Worm (Caenorhabditis elegans) whole organism, mixed stage, embryonic: ENCODE data around the gene F52C12.6.

Experiments used
- M03D4.4 ChIP-seq: sonication (generic microtip); optimal IDR thresholded peaks from 2 replicates; lab custom pipeline; 2017; ENCODE audit warnings: mild to moderate bottlenecking, missing genetic modification characterization, missing compliant biosample characterization
- bed-3 ChIP-seq: fragments of 200-800 bp; sonication (Bioruptor generic); optimal IDR thresholded peaks from 3 replicates; lab custom pipeline; 2018; ENCODE audit warnings: mild to moderate bottlenecking, missing genetic modification characterization, moderate library complexity, missing compliant biosample characterization
- blmp-1 ChIP-seq: fragments of 150-350 bp; optimal IDR thresholded peaks from 2 replicates; lab custom pipeline; 2014; ENCODE audit warnings: missing biosample characterization, missing genetic modification characterization
- ceh-39 ChIP-seq: fragments of 150-350 bp; optimal IDR thresholded peaks from 2 replicates; lab custom pipeline; 2014; ENCODE audit warnings: missing biosample characterization, missing genetic modification characterization
- ceh-43 ChIP-seq: fragments of 200-800 bp; sonication (Bioruptor generic); optimal IDR thresholded peaks from 2 replicates; lab custom pipeline; 2018; ENCODE audit warnings: mild to moderate bottlenecking, missing genetic modification characterization, moderate library complexity, missing compliant biosample characterization
- ceh-83 ChIP-seq: fragments of 200-800 bp; sonication (Bioruptor generic); optimal IDR thresholded peaks from 2 replicates; lab custom pipeline; 2018; ENCODE audit warnings: mild to moderate bottlenecking, missing genetic modification characterization, missing compliant biosample characterization
- ces-1 ChIP-seq: fragments of 150-350 bp; optimal IDR thresholded peaks from 2 replicates; lab custom pipeline; 2014; ENCODE audit warnings: missing biosample characterization, missing genetic modification reagents, missing genetic modification characterization
- cnd-1 ChIP-seq: fragments of 200-800 bp; sonication (Bioruptor generic); optimal IDR thresholded peaks from 2 replicates; lab custom pipeline; 2018; ENCODE audit warnings: mild to moderate bottlenecking, missing genetic modification characterization, missing compliant biosample characterization
- elt-1 ChIP-seq: sonication (generic microtip); optimal IDR thresholded peaks from 2 replicates; lab custom pipeline; 2017; ENCODE audit warnings: missing genetic modification characterization, mild to moderate bottlenecking, missing compliant biosample characterization, antibody characterized with exemption, moderate library complexity, borderline replicate concordance; ENCODE audit not compliant: insufficient read depth
- elt-3 ChIP-seq: fragments of 150-350 bp; optimal IDR thresholded peaks from 2 replicates; lab custom pipeline; 2014; ENCODE audit warnings: missing biosample characterization, missing genetic modification characterization
- flh-1 ChIP-seq: fragments of 200-800 bp; sonication (Bioruptor generic); optimal IDR thresholded peaks from 2 replicates; lab custom pipeline; 2018; ENCODE audit warnings: mild to moderate bottlenecking, missing genetic modification characterization, moderate library complexity, missing compliant biosample characterization
- ham-2 ChIP-seq: fragments of 200-800 bp; sonication (Bioruptor generic); optimal IDR thresholded peaks from 2 replicates; lab custom pipeline; 2018; ENCODE audit warnings: mild to moderate bottlenecking, missing genetic modification characterization, missing compliant biosample characterization
- hlh-1 ChIP-seq: fragments of 150-350 bp; optimal IDR thresholded peaks from 2 replicates; lab custom pipeline; 2014; ENCODE audit warnings: missing biosample characterization, missing genetic modification reagents, missing genetic modification characterization
- lin-32 ChIP-seq: fragments of 200-800 bp; sonication (Bioruptor generic); optimal IDR thresholded peaks from 2 replicates; lab custom pipeline; 2018; ENCODE audit warnings: mild to moderate bottlenecking, missing genetic modification characterization, missing compliant biosample characterization
- lsy-2 ChIP-seq: fragments of 150-350 bp; optimal IDR thresholded peaks from 2 replicates; lab custom pipeline; 2014; ENCODE audit warnings: missing biosample characterization, missing genetic modification characterization
- mab-5 ChIP-seq: fragments of 150-350 bp; optimal IDR thresholded peaks from 2 replicates; lab custom pipeline; 2014; ENCODE audit warnings: missing biosample characterization, missing genetic modification characterization
- mep-1 ChIP-seq: fragments of 150-350 bp; optimal IDR thresholded peaks from 2 replicates; lab custom pipeline; 2017; ENCODE audit warnings: missing biosample characterization, missing genetic modification reagents, missing genetic modification characterization, inconsistent platforms
- mls-2 ChIP-seq: sonication (generic microtip); optimal IDR thresholded peaks from 2 replicates; lab custom pipeline; 2016; ENCODE audit warnings: mild to moderate bottlenecking, missing genetic modification characterization, moderate library complexity, missing compliant biosample characterization
- nhr-12 ChIP-seq: fragments of 150-350 bp; optimal IDR thresholded peaks from 2 replicates; lab custom pipeline; 2014; ENCODE audit warnings: missing biosample characterization, missing genetic modification characterization
- nhr-2 ChIP-seq: fragments of 150-350 bp; optimal IDR thresholded peaks from 2 replicates; lab custom pipeline; 2014; ENCODE audit warnings: missing biosample characterization, missing genetic modification characterization
- nhr-237 ChIP-seq: fragments of 150-350 bp; optimal IDR thresholded peaks from 2 replicates; lab custom pipeline; 2014; ENCODE audit warnings: missing biosample characterization, missing genetic modification characterization
- nhr-28 ChIP-seq: fragments of 150-350 bp; optimal IDR thresholded peaks from 2 replicates; lab custom pipeline; 2014; ENCODE audit warnings: missing biosample characterization, missing genetic modification characterization
- nhr-76 ChIP-seq: sonication (generic microtip); optimal IDR thresholded peaks from 2 replicates; lab custom pipeline; 2017; ENCODE audit warnings: missing biosample characterization, missing genetic modification characterization
- pha-4 ChIP-seq: fragments of 150-350 bp; optimal IDR thresholded peaks from 2 replicates; lab custom pipeline; 2018; ENCODE audit warnings: missing biosample characterization, missing genetic modification reagents, missing genetic modification characterization
- sem-2 ChIP-seq: fragments of 200-800 bp; sonication (Bioruptor generic); optimal IDR thresholded peaks from 2 replicates; lab custom pipeline; 2018; ENCODE audit warnings: mild to moderate bottlenecking, missing genetic modification characterization, missing compliant biosample characterization
- snpc-4 ChIP-seq: fragments of 150-350 bp; optimal IDR thresholded peaks from 2 replicates; lab custom pipeline; 2014; ENCODE audit warnings: missing biosample characterization, missing genetic modification characterization
- sptf-1 ChIP-seq: sonication (generic microtip); optimal IDR thresholded peaks from 2 replicates; lab custom pipeline; 2017; ENCODE audit warnings: mild to moderate bottlenecking, missing genetic modification characterization, moderate library complexity, missing compliant biosample characterization
- tbx-8 ChIP-seq: fragments of 200-800 bp; sonication (Bioruptor generic); optimal IDR thresholded peaks from 2 replicates; lab custom pipeline; 2018; ENCODE audit warnings: mild to moderate bottlenecking, missing genetic modification characterization, moderate library complexity, missing compliant biosample characterization
- unc-120 ChIP-seq: sonication (generic microtip); optimal IDR thresholded peaks from 2 replicates; lab custom pipeline; 2017; ENCODE audit warnings: missing genetic modification characterization, missing compliant biosample characterization; ENCODE audit not compliant: poor library complexity, severe bottlenecking
- unc-39 ChIP-seq: fragments of 150-350 bp; optimal IDR thresholded peaks from 2 replicates; lab custom pipeline; 2014; ENCODE audit warnings: missing biosample characterization, missing genetic modification characterization
- unc-62 ChIP-seq: fragments of 150-350 bp; optimal IDR thresholded peaks from 2 replicates; lab custom pipeline; 2014; ENCODE audit warnings: missing biosample characterization, missing genetic modification reagents, missing genetic modification characterization
- zip-8 ChIP-seq: fragments of 150-350 bp; optimal IDR thresholded peaks from 2 replicates; lab custom pipeline; 2014; ENCODE audit warnings: missing biosample characterization, missing genetic modification characterization
- ztf-11 ChIP-seq: fragments of 150-350 bp; optimal IDR thresholded peaks from 2 replicates; lab custom pipeline; 2014; ENCODE audit warnings: missing biosample characterization, missing genetic modification characterization

F52C12.6 gene

ce11 chrIV:1990843-1991339, 34.4 kb downstream of the F52C12.6 start:
- no peak for TF ChIP-seq bed-3 (GFP tag; lab: Kevin White, UChicago)
- no peak for TF ChIP-seq unc-39 (tag; lab: Kevin White, UChicago)
- TF ChIP-seq ces-1 (GFP tag; lab: Kevin White, UChicago): no peak
- no peak for TF ChIP-seq snpc-4 (tag; lab: Kevin White, UChicago)
- TF ChIP-seq unc-62 (GFP tag; lab: Kevin White, UChicago): no peak
- TF ChIP-seq elt-1 (tag; lab: Kevin White, UChicago): no peak
- no peak for TF ChIP-seq blmp-1 (tag; lab: Kevin White, UChicago)
- no peak for TF ChIP-seq ztf-11 (tag; lab: Kevin White, UChicago)
- no peak for TF ChIP-seq tbx-8 (GFP tag; lab: Kevin White, UChicago)
- TF ChIP-seq nhr-28 (tag; lab: Kevin White, UChicago): no peak
- no peak for TF ChIP-seq ceh-39
- no peak for TF ChIP-seq cnd-1
- TF ChIP-seq elt-3 (tag; lab: Kevin White, UChicago): no peak
- TF ChIP-seq, all 35 proteins: peak for 0

DNA sequence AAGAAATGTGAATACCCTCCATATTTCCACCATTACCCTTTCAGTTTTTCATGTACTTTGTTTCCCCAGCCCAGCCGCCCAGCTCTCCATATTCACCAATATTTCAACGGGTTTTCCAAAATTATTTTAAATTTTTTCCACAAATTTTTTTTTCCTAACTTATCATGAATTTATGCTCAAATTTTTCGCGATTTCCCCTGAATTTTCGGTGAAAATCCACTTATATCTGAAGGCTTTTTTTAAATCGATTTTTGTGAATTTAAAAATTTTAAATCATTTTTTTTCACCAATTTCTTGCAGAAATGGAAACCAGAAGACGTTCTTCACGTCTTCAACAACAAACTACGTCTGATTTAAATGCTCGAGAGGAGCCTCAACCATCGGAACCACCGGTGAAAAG, 36.3 kb downstream of the F52C12.6 start, which contains the start of gene xpc-1:
TSS of gene xpc-1 (plus strand) at position 301 of the 400 bp plus-strand sequence.
- no peak for TF ChIP-seq nhr-12 (tag; lab: Kevin White, UChicago)
- TF ChIP-seq tbx-8 (GFP tag; lab: Kevin White, UChicago): no peak
- TF ChIP-seq unc-120: no peak
- TF ChIP-seq lsy-2 (tag; lab: Kevin White, UChicago): no peak
- TF ChIP-seq nhr-28 (tag; lab: Kevin White, UChicago): no peak
- no peak for TF ChIP-seq cnd-1
- TF ChIP-seq nhr-237 (tag; lab: Kevin White, UChicago): no peak
- no peak for TF ChIP-seq pha-4 (tag; lab: Kevin White, UChicago)
- TF ChIP-seq ceh-43: no peak
- TF ChIP-seq zip-8 (tag; lab: Kevin White, UChicago): no peak
- TF ChIP-seq sem-2 (GFP tag; lab: Kevin White, UChicago): no peak
- no peak for TF ChIP-seq lin-32
- TF ChIP-seq ces-1 (GFP tag; lab: Kevin White, UChicago): no peak
- no peak for TF ChIP-seq mab-5 (tag; lab: Kevin White, UChicago)
- TF ChIP-seq blmp-1 (tag; lab: Kevin White, UChicago): no peak
- no peak for TF ChIP-seq ceh-39

- TF ChIP-seq lsy-2 (tag; lab: Kevin White, UChicago) (no peak), flh-1 (GFP tag; lab: Kevin White, UChicago) (no peak), unc-62 (GFP tag; lab: Kevin White, UChicago) (no peak), nhr-76 (no peak), M03D4.4 (no peak), nhr-2 (tag; lab: Kevin White, UChicago) (no peak), tbx-8 (GFP tag; lab: Kevin White, UChicago) (no peak), cnd-1 (no peak), hlh-1 (tag; lab: Kevin White, UChicago) (no peak), ceh-39 (no peak), ham-2 (GFP tag; lab: Kevin White, UChicago) (no peak), ceh-43 (no peak), unc-39 (tag; lab: Kevin White, UChicago) (no peak), pha-4 (tag; lab: Kevin White, UChicago) (no peak), bed-3 (GFP tag; lab: Kevin White, UChicago) (no peak), unc-120 (no peak), sptf-1 (no peak), nhr-28 (tag; lab: Kevin White, UChicago) (no peak), sem-2 (GFP tag; lab: Kevin White, UChicago) (no peak)
Observed at ce11 chrIV:1997762-1998161, 41.3 kb downstream of the F52C12.6 start.

DNA sequence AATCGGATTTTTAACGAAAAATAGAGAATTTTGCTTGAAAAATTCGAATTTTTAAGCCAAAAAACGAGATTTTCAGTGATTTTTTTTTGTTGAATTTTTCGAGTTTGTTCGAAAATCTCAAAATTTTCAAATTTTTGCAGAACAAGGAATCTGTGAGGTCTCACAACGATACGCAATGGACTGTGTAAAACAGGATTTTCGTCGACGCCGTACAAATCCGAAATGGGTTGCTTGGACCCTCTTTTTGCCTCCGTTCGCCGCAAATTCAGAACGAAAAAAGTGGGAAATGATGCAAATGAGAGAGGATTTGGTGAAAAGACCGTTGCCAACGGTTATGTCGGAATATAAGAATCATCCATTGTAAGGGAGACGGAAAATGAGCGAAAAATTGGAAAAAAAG, 45.8 kb downstream of the F52C12.6 start:
- TF ChIP-seq nhr-28 (tag; lab: Kevin White, UChicago): no peak
- TF ChIP-seq cnd-1: no peak
- TF ChIP-seq zip-8 (tag; lab: Kevin White, UChicago): no peak
- TF ChIP-seq sem-2 (GFP tag; lab: Kevin White, UChicago): no peak

- TF ChIP-seq hlh-1 (tag; lab: Kevin White, UChicago) (no peak), lin-32 (no peak), blmp-1 (tag; lab: Kevin White, UChicago) (no peak), tbx-8 (GFP tag; lab: Kevin White, UChicago) (no peak), mab-5 (tag; lab: Kevin White, UChicago) (no peak), M03D4.4 (no peak), nhr-76 (no peak), nhr-12 (tag; lab: Kevin White, UChicago) (no peak), elt-3 (tag; lab: Kevin White, UChicago) (no peak), mep-1 (tag; lab: Kevin White, UChicago) (no peak), ceh-83 (GFP tag; lab: Kevin White, UChicago) (no peak), snpc-4 (tag; lab: Kevin White, UChicago) (no peak), zip-8 (tag; lab: Kevin White, UChicago) (no peak), elt-1 (tag; lab: Kevin White, UChicago) (no peak), ztf-11 (tag; lab: Kevin White, UChicago) (no peak), unc-39 (tag; lab: Kevin White, UChicago) (no peak), mls-2 (tag; lab: Kevin White, UChicago) (no peak)
Observed at ce11 chrIV:2008920-2009319, 52.4 kb downstream of the F52C12.6 start.
